Worm (Caenorhabditis elegans) whole organism, L1 larva: Measurements from ENCODE around the gene copb-2.

Experiments
- C34B4.2 ChIP-seq: sonication (generic microtip); optimal IDR thresholded peaks from 2 replicates; lab custom pipeline; 2017; ENCODE audit warnings: mild to moderate bottlenecking, missing genetic modification characterization, missing compliant biosample characterization
- aha-1 ChIP-seq: fragments of 150-350 bp; optimal IDR thresholded peaks from 2 replicates; lab custom pipeline; 2014; ENCODE audit warnings: missing biosample characterization, missing genetic modification characterization
- alr-1 ChIP-seq: fragments of 200-800 bp; sonication (Bioruptor generic); optimal IDR thresholded peaks from 2 replicates; lab custom pipeline; 2018; ENCODE audit warnings: borderline replicate concordance, mild to moderate bottlenecking, missing genetic modification characterization, missing compliant biosample characterization
- ceh-8 ChIP-seq: fragments of 200-800 bp; sonication (Bioruptor generic); optimal IDR thresholded peaks from 2 replicates; lab custom pipeline; 2018; ENCODE audit warnings: mild to moderate bottlenecking, missing genetic modification characterization, moderate library complexity, missing compliant biosample characterization
- fkh-4 ChIP-seq: sonication (generic microtip); optimal IDR thresholded peaks from 2 replicates; lab custom pipeline; 2016; ENCODE audit warnings: missing compliant biosample characterization, missing genetic modification characterization, borderline replicate concordance
- lin-13 ChIP-seq: fragments of 150-350 bp; optimal IDR thresholded peaks from 2 replicates; lab custom pipeline; 2014; ENCODE audit warnings: missing biosample characterization, missing genetic modification reagents, missing genetic modification characterization
- lin-39 ChIP-seq: fragments of 150-350 bp; optimal IDR thresholded peaks from 2 replicates; lab custom pipeline; 2014; ENCODE audit warnings: missing biosample characterization, missing genetic modification reagents, missing genetic modification characterization
- pqm-1 ChIP-seq: sonication (generic microtip); optimal IDR thresholded peaks from 3 replicates; lab custom pipeline; 2017; ENCODE audit warnings: missing biosample characterization, missing genetic modification characterization
- skn-1 ChIP-seq: fragments of 150-350 bp; optimal IDR thresholded peaks from 2 replicates; lab custom pipeline; 2014; ENCODE audit warnings: missing biosample characterization, missing genetic modification characterization
- unc-62 ChIP-seq: fragments of 150-350 bp; optimal IDR thresholded peaks from 2 replicates; lab custom pipeline; 2014; ENCODE audit warnings: missing biosample characterization, missing genetic modification reagents, missing genetic modification characterization

DNA sequence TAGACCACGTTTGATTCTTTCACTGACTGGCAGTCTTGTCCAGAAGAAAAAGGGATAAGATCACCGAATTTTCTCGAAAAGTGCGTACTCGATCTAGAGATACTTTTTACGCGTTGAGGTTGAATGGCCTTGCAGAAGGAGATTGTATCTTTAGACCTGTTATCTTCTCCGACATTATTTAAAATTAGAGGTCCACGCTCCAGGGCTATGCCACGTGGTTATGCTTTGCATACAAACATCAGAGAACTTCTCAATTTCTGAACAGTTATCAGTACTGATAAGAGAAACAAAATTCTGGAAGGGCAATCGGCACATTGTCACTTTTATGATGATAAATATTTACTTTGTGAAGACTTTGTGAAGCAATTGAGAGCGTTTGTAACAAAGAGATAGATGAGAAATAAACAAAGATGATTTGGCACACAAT is 17.4 kb upstream of the copb-2 start:
- TF ChIP-seq aha-1 (tag; lab: Kevin White, UChicago) (no peak), ceh-8 (GFP tag; lab: Kevin White, UChicago) (no peak), pqm-1 (tag; lab: Kevin White, UChicago) (no peak), skn-1 (tag; lab: Kevin White, UChicago) (no peak), unc-62 (GFP tag; lab: Kevin White, UChicago) (no peak), fkh-4 (tag; lab: Kevin White, UChicago) (no peak), lin-39 (no peak), alr-1 (tag; lab: Kevin White, UChicago) (no peak), C34B4.2 (tag; lab: Kevin White, UChicago) (no peak), lin-13 (GFP tag; lab: Kevin White, UChicago) (peak; percentile 66)
